Worm (Caenorhabditis elegans): ENCODE results near the gene ilys-3.

Gene ilys-3

DNA sequence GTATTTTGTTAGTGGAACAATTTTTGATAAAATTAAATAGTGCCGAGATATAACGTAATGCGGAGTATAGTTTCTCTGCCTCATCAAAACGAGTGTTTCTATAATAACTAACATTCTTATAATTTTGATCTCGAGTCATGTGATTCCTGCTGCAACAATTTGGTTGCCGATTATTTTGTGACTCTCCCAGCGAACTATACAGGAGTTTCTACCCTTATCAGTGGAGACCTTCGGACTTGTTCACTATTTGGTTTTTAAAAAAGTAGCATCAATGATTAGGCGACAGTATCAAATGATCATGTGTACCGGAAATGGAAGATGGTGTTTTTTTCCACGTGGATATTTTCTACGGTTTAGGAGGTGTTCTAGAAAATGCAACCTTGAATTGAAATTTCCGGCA is 2.0 kb downstream of the ilys-3 start:
- no peak for TF ChIP-seq flt-1 (GFP tag; IDR thresholded peaks at IDR 0.05)
- no peak for TF ChIP-seq F13C5.2 (tag; optimal IDR thresholded peaks at IDR 0.05)
- no peak for TF ChIP-seq ceh-36 (tag; optimal IDR thresholded peaks at IDR 0.05)
- TF ChIP-seq tra-4 (tag; optimal IDR thresholded peaks at IDR 0.05): no peak
- TF ChIP-seq pes-1 (GFP tag; IDR thresholded peaks at IDR 0.05): no peak
- no peak for TF ChIP-seq scrt-1 (GFP tag; IDR thresholded peaks at IDR 0.05)
- no peak for TF ChIP-seq B0310.2 (tag; optimal IDR thresholded peaks at IDR 0.05)
- no peak for TF ChIP-seq ceh-13 (GFP tag; optimal IDR thresholded peaks at IDR 0.05)
- TF ChIP-seq aly-1 (tag; optimal IDR thresholded peaks at IDR 0.05): no peak
- no peak for TF ChIP-seq hmg-4 (GFP tag; optimal IDR thresholded peaks at IDR 0.05)
- TF ChIP-seq sea-1 (GFP tag; conservative IDR thresholded peaks at IDR 0.05): no peak
- no peak for TF ChIP-seq ets-7 (tag; optimal IDR thresholded peaks at IDR 0.05)
- no peak for TF ChIP-seq tbx-37 (GFP tag; conservative IDR thresholded peaks at IDR 0.05)
- no peak for TF ChIP-seq tbx-11 (GFP tag; IDR thresholded peaks at IDR 0.05)
- TF ChIP-seq ama-1 (optimal IDR thresholded peaks at IDR 0.05): no peak
- TF ChIP-seq hnd-1 (tag; optimal IDR thresholded peaks at IDR 0.05): no peak
- no peak for TF ChIP-seq hmbx-1 (tag; optimal IDR thresholded peaks at IDR 0.05)

DNA sequence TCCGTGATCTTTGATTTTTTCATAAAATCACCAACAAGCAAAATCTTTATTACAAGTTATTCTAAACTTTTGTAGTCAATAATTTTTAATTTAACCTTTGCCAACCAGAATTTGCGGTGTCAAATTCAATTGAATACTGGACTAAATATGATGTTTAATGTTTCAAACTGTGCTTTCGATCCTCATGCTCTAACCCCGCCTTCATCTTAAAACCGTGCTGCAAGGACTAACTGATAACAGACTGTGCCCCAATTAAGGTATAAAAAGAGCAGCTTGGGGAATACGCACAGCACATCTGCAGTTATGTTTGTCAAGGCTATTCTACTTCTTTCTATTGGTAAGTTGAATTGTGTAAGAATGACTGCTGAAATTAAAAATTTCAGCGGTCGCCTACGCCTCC is 3.1 kb downstream of the ilys-3 start, which contains the start of gene ilys-2:
Gene ilys-2, plus strand, starts transcription at position 301 of the 400 bp plus-strand sequence.
- no peak for TF ChIP-seq tra-4 (tag; optimal IDR thresholded peaks at IDR 0.05)
- TF ChIP-seq ceh-13 (GFP tag; optimal IDR thresholded peaks at IDR 0.05): no peak
- no peak for TF ChIP-seq ets-7 (tag; optimal IDR thresholded peaks at IDR 0.05)
- no peak for TF ChIP-seq aly-1 (tag; optimal IDR thresholded peaks at IDR 0.05)

DNA sequence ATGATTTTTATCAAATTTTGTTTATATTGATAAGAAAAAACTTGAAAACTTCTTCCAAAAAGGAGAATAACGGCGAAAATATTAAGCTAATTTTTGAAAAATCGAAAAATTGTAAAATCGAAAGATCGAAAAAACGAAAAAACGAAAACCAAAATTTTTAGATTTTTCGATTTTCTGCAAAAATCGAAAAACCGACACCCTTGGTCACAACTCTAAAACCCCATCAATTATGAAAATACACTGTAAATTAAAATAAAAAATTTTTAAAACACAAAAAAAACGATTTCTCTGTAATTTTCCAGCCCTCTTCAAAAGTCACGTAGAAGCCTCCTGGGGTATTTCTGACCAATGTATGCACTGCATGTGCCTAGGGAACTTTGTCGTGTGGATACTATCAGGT is 5.9 kb downstream of the ilys-3 start, which contains the start of gene ilys-1:
Gene ilys-1, plus strand, starts transcription at position 301 of the 400 bp plus-strand sequence.
- TF ChIP-seq ceh-36 (tag; optimal IDR thresholded peaks at IDR 0.05) (no peak), ama-1 (optimal IDR thresholded peaks at IDR 0.05) (no peak), sea-1 (GFP tag; conservative IDR thresholded peaks at IDR 0.05) (no peak), hnd-1 (tag; optimal IDR thresholded peaks at IDR 0.05) (no peak), tra-4 (tag; optimal IDR thresholded peaks at IDR 0.05) (no peak), ets-7 (tag; optimal IDR thresholded peaks at IDR 0.05) (no peak), tbx-37 (GFP tag; conservative IDR thresholded peaks at IDR 0.05) (no peak), scrt-1 (GFP tag; IDR thresholded peaks at IDR 0.05) (no peak), flt-1 (GFP tag; IDR thresholded peaks at IDR 0.05) (no peak), hmg-4 (GFP tag; optimal IDR thresholded peaks at IDR 0.05) (no peak), tbx-11 (GFP tag; IDR thresholded peaks at IDR 0.05) (no peak), B0310.2 (tag; optimal IDR thresholded peaks at IDR 0.05) (no peak)

ce11 chrIV:2476386-2476785 is 12.1 kb downstream of the ilys-3 start, which contains the start of gene grd-16:
TSS of gene grd-16 (plus strand) at chrIV:2476686.
- TF ChIP-seq tbx-11 (GFP tag; IDR thresholded peaks at IDR 0.05) (no peak), tbx-37 (GFP tag; conservative IDR thresholded peaks at IDR 0.05) (no peak), ceh-13 (GFP tag; optimal IDR thresholded peaks at IDR 0.05) (no peak), B0310.2 (tag; optimal IDR thresholded peaks at IDR 0.05) (no peak), ets-7 (tag; optimal IDR thresholded peaks at IDR 0.05) (no peak), hmg-4 (GFP tag; optimal IDR thresholded peaks at IDR 0.05) (no peak), hmbx-1 (tag; optimal IDR thresholded peaks at IDR 0.05) (no peak), pes-1 (GFP tag; IDR thresholded peaks at IDR 0.05) (no peak), aly-1 (tag; optimal IDR thresholded peaks at IDR 0.05) (no peak), hnd-1 (tag; optimal IDR thresholded peaks at IDR 0.05) (no peak), ceh-36 (tag; optimal IDR thresholded peaks at IDR 0.05) (no peak), sea-1 (GFP tag; conservative IDR thresholded peaks at IDR 0.05) (no peak), flt-1 (GFP tag; IDR thresholded peaks at IDR 0.05) (no peak)

ce11 chrIV:2481955-2482354 is 17.7 kb downstream of the ilys-3 start, which contains the start of gene Y69A2AL.2:
TSS of gene Y69A2AL.2 (plus strand) at chrIV:2482255.
- no peak for TF ChIP-seq hmg-4 (GFP tag; optimal IDR thresholded peaks at IDR 0.05)
- TF ChIP-seq scrt-1 (GFP tag; IDR thresholded peaks at IDR 0.05): no peak
- TF ChIP-seq hmbx-1 (tag; optimal IDR thresholded peaks at IDR 0.05): no peak
- no peak for TF ChIP-seq ceh-13 (GFP tag; optimal IDR thresholded peaks at IDR 0.05)
- no peak for TF ChIP-seq ama-1 (optimal IDR thresholded peaks at IDR 0.05)
- TF ChIP-seq tbx-37 (GFP tag; conservative IDR thresholded peaks at IDR 0.05): no peak
- TF ChIP-seq tbx-11 (GFP tag; IDR thresholded peaks at IDR 0.05): no peak
- TF ChIP-seq aly-1 (tag; optimal IDR thresholded peaks at IDR 0.05): no peak
- no peak for TF ChIP-seq F13C5.2 (tag; optimal IDR thresholded peaks at IDR 0.05)
- TF ChIP-seq ceh-36 (tag; optimal IDR thresholded peaks at IDR 0.05): no peak

- TF ChIP-seq scrt-1 (GFP tag; IDR thresholded peaks at IDR 0.05) (no peak), aly-1 (tag; optimal IDR thresholded peaks at IDR 0.05) (no peak), hnd-1 (tag; optimal IDR thresholded peaks at IDR 0.05) (no peak), flt-1 (GFP tag; IDR thresholded peaks at IDR 0.05) (no peak), ets-7 (tag; optimal IDR thresholded peaks at IDR 0.05) (no peak), F13C5.2 (tag; optimal IDR thresholded peaks at IDR 0.05) (no peak), tra-4 (tag; optimal IDR thresholded peaks at IDR 0.05) (no peak), B0310.2 (tag; optimal IDR thresholded peaks at IDR 0.05) (no peak), hmbx-1 (tag; optimal IDR thresholded peaks at IDR 0.05) (no peak), sea-1 (GFP tag; conservative IDR thresholded peaks at IDR 0.05) (no peak), pes-1 (GFP tag; IDR thresholded peaks at IDR 0.05) (no peak), tbx-37 (GFP tag; conservative IDR thresholded peaks at IDR 0.05) (no peak), tbx-11 (GFP tag; IDR thresholded peaks at IDR 0.05) (no peak), ama-1 (optimal IDR thresholded peaks at IDR 0.05) (no peak), ceh-36 (tag; optimal IDR thresholded peaks at IDR 0.05) (no peak)
Observed at ce11 chrIV:2488520-2488919, 24.3 kb downstream of the ilys-3 start, which contains the start of gene Y69A2AR.19. TSS of gene Y69A2AR.19 (plus strand) at chrIV:2488820.

DNA sequence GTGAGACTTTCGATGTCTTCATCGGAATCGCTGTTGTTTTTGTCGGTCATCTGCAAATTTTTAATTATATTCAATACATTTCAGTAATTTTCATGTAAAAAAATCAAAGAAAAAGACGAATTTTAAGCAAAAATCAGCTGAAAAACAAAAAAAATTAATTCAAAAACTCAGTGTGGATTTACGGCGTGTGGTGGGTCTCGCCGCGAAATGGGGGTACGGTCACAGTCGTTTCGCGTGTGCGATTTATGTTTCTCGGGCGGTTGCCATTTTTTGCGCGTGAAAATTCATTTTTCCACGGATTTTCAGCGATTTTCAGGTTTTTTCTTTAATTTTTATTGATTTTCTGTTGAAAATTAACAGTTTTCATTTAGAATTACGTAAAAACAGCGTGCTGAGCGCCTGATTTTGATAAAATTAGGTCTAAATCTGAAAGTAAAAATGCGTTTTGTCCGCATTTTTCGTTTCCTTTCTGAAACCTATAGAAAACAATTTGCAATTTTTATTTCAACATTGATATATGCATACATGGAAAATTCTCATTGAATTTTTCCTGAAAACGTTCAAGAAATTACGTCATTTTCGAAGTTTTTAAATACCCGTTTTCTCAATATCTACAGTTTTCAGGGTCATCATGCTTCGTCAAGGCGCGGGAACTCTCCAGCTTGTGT is 31.0 kb downstream of the ilys-3 start, which contains the start of the genes ccdc-12 and Y69A2AR.18:
Gene ccdc-12, minus strand, starts transcription at position 57 of the 668 bp plus-strand sequence.
Gene Y69A2AR.18, plus strand, starts transcription at position 618 of the 668 bp plus-strand sequence.
- TF ChIP-seq tbx-37 (GFP tag; conservative IDR thresholded peaks at IDR 0.05): no peak
- no peak for TF ChIP-seq pes-1 (GFP tag; IDR thresholded peaks at IDR 0.05)
- no peak for TF ChIP-seq flt-1 (GFP tag; IDR thresholded peaks at IDR 0.05)
- no peak for TF ChIP-seq hmbx-1 (tag; optimal IDR thresholded peaks at IDR 0.05)
- no peak for TF ChIP-seq tra-4 (tag; optimal IDR thresholded peaks at IDR 0.05)
- peak; percentile 56 for TF ChIP-seq F13C5.2 (tag; optimal IDR thresholded peaks at IDR 0.05)
- TF ChIP-seq ets-7 (tag; optimal IDR thresholded peaks at IDR 0.05): no peak
